Fruit fly (Drosophila melanogaster) whole organism, embryonic: ENCODE results near the gene CG32847.

Experiments used
- Bgb ChIP-seq: fragments of 200-800 bp; sonication (Bioruptor generic); IDR thresholded peaks from 2 replicates; pipeline ENCODE4 v1.3.6; 2022; ENCODE audit warnings: missing biosample characterization, missing genetic modification characterization; ENCODE audit not compliant: partially characterized antibody
- C15 ChIP-seq: fragments of 200-800 bp; sonication (Bioruptor generic); IDR thresholded peaks from 3 replicates; pipeline ENCODE4 v1.3.6; 2022; ENCODE audit warnings: missing biosample characterization, missing genetic modification characterization
- CG11560 ChIP-seq: fragments of 200-800 bp; sonication (Bioruptor generic); IDR thresholded peaks from 3 replicates; pipeline ENCODE4 v1.3.6; 2022; ENCODE audit warnings: missing biosample characterization, missing genetic modification characterization
- CG12219 ChIP-seq: fragments of 200-800 bp; sonication (Bioruptor generic); optimal IDR thresholded peaks from 3 replicates; lab custom pipeline; 2018; ENCODE audit warnings: missing biosample characterization, mild to moderate bottlenecking, missing genetic modification characterization
- CG2116 ChIP-seq: fragments of 200-800 bp; sonication (Bioruptor generic); optimal IDR thresholded peaks from 3 replicates; lab custom pipeline; 2018; ENCODE audit warnings: missing biosample characterization, mild to moderate bottlenecking, missing genetic modification characterization
- CG2202 ChIP-seq: fragments of 200-800 bp; sonication (Bioruptor generic); optimal IDR thresholded peaks from 2 replicates; lab custom pipeline; 2018; ENCODE audit warnings: missing biosample characterization, mild to moderate bottlenecking, missing genetic modification characterization
- CG34376 ChIP-seq: fragments of 200-800 bp; sonication (Bioruptor generic); optimal IDR thresholded peaks from 2 replicates; lab custom pipeline; 2018; ENCODE audit warnings: missing biosample characterization, mild to moderate bottlenecking, missing genetic modification characterization
- CG4617 ChIP-seq: fragments of 200-800 bp; sonication (Bioruptor generic); optimal IDR thresholded peaks from 3 replicates; lab custom pipeline; 2016; ENCODE audit warnings: missing biosample characterization, missing genetic modification characterization, borderline replicate concordance
- CG6683 ChIP-seq: fragments of 200-800 bp; sonication (Bioruptor generic); optimal IDR thresholded peaks from 2 replicates; lab custom pipeline; 2017; ENCODE audit warnings: missing biosample characterization, mild to moderate bottlenecking, missing genetic modification characterization, missing genetic modification reagents
- CG6854 ChIP-seq: fragments of 200-800 bp; sonication (Bioruptor generic); optimal IDR thresholded peaks from 3 replicates; lab custom pipeline; 2017; ENCODE audit warnings: missing biosample characterization, mild to moderate bottlenecking, missing genetic modification characterization
- CG9817 ChIP-seq: fragments of 200-800 bp; sonication (Bioruptor generic); optimal IDR thresholded peaks from 2 replicates; lab custom pipeline; 2018; ENCODE audit warnings: missing biosample characterization, mild to moderate bottlenecking, missing genetic modification characterization, moderate library complexity
- Dad ChIP-seq: fragments of 200-800 bp; sonication (Bioruptor generic); optimal IDR thresholded peaks from 3 replicates; lab custom pipeline; 2016; ENCODE audit warnings: missing biosample characterization, missing genetic modification characterization
- Doc2 ChIP-seq: fragments of 200-800 bp; sonication (Bioruptor generic); IDR thresholded peaks from 2 replicates; pipeline ENCODE4 v1.3.6; 2022; ENCODE audit warnings: missing biosample characterization, missing genetic modification characterization
- Dp ChIP-seq: fragments of 200-800 bp; sonication (Bioruptor generic); optimal IDR thresholded peaks from 2 replicates; lab custom pipeline; 2018; ENCODE audit warnings: missing biosample characterization, mild to moderate bottlenecking, missing genetic modification characterization, moderate library complexity
- Ets65A ChIP-seq: fragments of 200-800 bp; sonication (Bioruptor generic); peaks from one replicate; lab custom pipeline; 2016; ENCODE audit warnings: missing biosample characterization, missing genetic modification characterization
- Fer3 ChIP-seq: fragments of 200-800 bp; sonication (Bioruptor generic); optimal IDR thresholded peaks from 2 replicates; lab custom pipeline; 2018; ENCODE audit warnings: missing biosample characterization, mild to moderate bottlenecking, missing genetic modification characterization, moderate library complexity
- HLH4C ChIP-seq: fragments of 200-800 bp; sonication (Bioruptor generic); IDR thresholded peaks from 3 replicates; pipeline ENCODE4 v1.3.6; 2022; ENCODE audit warnings: missing biosample characterization, missing genetic modification characterization; ENCODE audit not compliant: partially characterized antibody
- Hmx ChIP-seq: fragments of 200-800 bp; sonication (Bioruptor generic); optimal IDR thresholded peaks from 2 replicates; lab custom pipeline; 2016; ENCODE audit warnings: missing biosample characterization, missing genetic modification characterization
- Lhr ChIP-seq: fragments of 200-800 bp; sonication (Bioruptor generic); optimal IDR thresholded peaks from 3 replicates; lab custom pipeline; 2017; ENCODE audit warnings: mild to moderate bottlenecking, missing biosample characterization, missing genetic modification reagents, missing genetic modification characterization
- Mad ChIP-seq: fragments of 200-800 bp; sonication (Bioruptor generic); optimal IDR thresholded peaks from 2 replicates; lab custom pipeline; 2016; ENCODE audit warnings: missing biosample characterization, missing genetic modification characterization
- Myb ChIP-seq: fragments of 200-800 bp; sonication (Bioruptor generic); optimal IDR thresholded peaks from 2 replicates; lab custom pipeline; 2016; ENCODE audit warnings: missing biosample characterization, missing genetic modification characterization
- Oli ChIP-seq: fragments of 200-800 bp; sonication (Bioruptor generic); optimal IDR thresholded peaks from 2 replicates; lab custom pipeline; 2018; ENCODE audit warnings: missing biosample characterization, mild to moderate bottlenecking, missing genetic modification characterization, moderate library complexity
- Opbp ChIP-seq: fragments of 200-800 bp; sonication (Bioruptor generic); IDR thresholded peaks from 3 replicates; pipeline ENCODE4 v1.3.6; 2022; ENCODE audit warnings: missing biosample characterization, missing genetic modification characterization; ENCODE audit not compliant: partially characterized antibody
- Scr ChIP-seq: fragments of 200-800 bp; sonication (Bioruptor generic); IDR thresholded peaks from 2 replicates; pipeline ENCODE4 v1.3.6; 2022; ENCODE audit warnings: missing biosample characterization, missing genetic modification characterization; ENCODE audit not compliant: partially characterized antibody
- ab ChIP-seq: fragments of 200-800 bp; sonication (Bioruptor generic); optimal IDR thresholded peaks from 2 replicates; lab custom pipeline; 2016; ENCODE audit warnings: missing biosample characterization, missing genetic modification characterization
- ato ChIP-seq: fragments of 200-800 bp; sonication (Bioruptor generic); IDR thresholded peaks from 2 replicates; pipeline ENCODE4 v1.3.6; 2022; ENCODE audit warnings: missing biosample characterization, missing genetic modification characterization; ENCODE audit not compliant: partially characterized antibody
- az2 ChIP-seq: fragments of 200-800 bp; sonication (Bioruptor generic); optimal IDR thresholded peaks from 3 replicates; lab custom pipeline; 2016; ENCODE audit warnings: missing biosample characterization, missing genetic modification characterization
- bab2 ChIP-seq: fragments of 200-800 bp; sonication (Bioruptor generic); optimal IDR thresholded peaks from 2 replicates; lab custom pipeline; 2016; ENCODE audit warnings: missing biosample characterization, missing genetic modification characterization
- bbx ChIP-seq: fragments of 200-800 bp; sonication (Bioruptor generic); IDR thresholded peaks from 2 replicates; pipeline ENCODE4 v1.3.6; 2022; ENCODE audit warnings: missing biosample characterization, missing genetic modification characterization; ENCODE audit not compliant: partially characterized antibody
- br ChIP-seq: fragments of >200 bp; optimal IDR thresholded peaks from 2 replicates; lab custom pipeline; 2017
- chinmo ChIP-seq: fragments of 200-800 bp; sonication (Bioruptor generic); IDR thresholded peaks from 4 replicates; pipeline ENCODE4 v1.3.6; 2022; ENCODE audit warnings: missing biosample characterization, missing genetic modification characterization; ENCODE audit not compliant: partially characterized antibody
- crol ChIP-seq: fragments of 200-800 bp; sonication (Bioruptor generic); IDR thresholded peaks from 2 replicates; pipeline ENCODE4 v1.3.6; 2022; ENCODE audit warnings: missing biosample characterization, missing genetic modification characterization
- cwo ChIP-seq: fragments of 200-800 bp; sonication (Bioruptor generic); optimal IDR thresholded peaks from 3 replicates; lab custom pipeline; 2017; ENCODE audit warnings: missing biosample characterization, missing genetic modification characterization, mild to moderate bottlenecking, moderate library complexity, missing genetic modification reagents
- exex ChIP-seq: fragments of 200-800 bp; sonication (Bioruptor generic); optimal IDR thresholded peaks from 4 replicates; lab custom pipeline; 2018; ENCODE audit warnings: missing biosample characterization, mild to moderate bottlenecking, missing genetic modification characterization, moderate library complexity
- h ChIP-seq: fragments of >200 bp; optimal IDR thresholded peaks from 2 replicates; lab custom pipeline; 2017
- hb ChIP-seq: fragments of 200-800 bp; sonication (Bioruptor generic); IDR thresholded peaks from 3 replicates; pipeline ENCODE4 v1.3.6; 2022; ENCODE audit warnings: missing biosample characterization, missing genetic modification characterization; ENCODE audit not compliant: partially characterized antibody
- inv ChIP-seq: fragments of 200-800 bp; sonication (Bioruptor generic); IDR thresholded peaks from 2 replicates; pipeline ENCODE4 v1.3.6; 2022; ENCODE audit warnings: missing biosample characterization, missing genetic modification characterization; ENCODE audit not compliant: partially characterized antibody
- jing ChIP-seq: fragments of 200-800 bp; sonication (Bioruptor generic); optimal IDR thresholded peaks from 2 replicates; lab custom pipeline; 2018; ENCODE audit warnings: missing biosample characterization, mild to moderate bottlenecking, missing genetic modification characterization
- jumu ChIP-seq: fragments of 200-800 bp; sonication (Bioruptor generic); optimal IDR thresholded peaks from 3 replicates; lab custom pipeline; 2016; ENCODE audit warnings: missing biosample characterization, missing genetic modification characterization
- ken ChIP-seq: fragments of 200-800 bp; sonication (Bioruptor generic); IDR thresholded peaks from 3 replicates; pipeline ENCODE4 v1.3.6; 2022; ENCODE audit warnings: missing biosample characterization, missing genetic modification characterization
- knrl ChIP-seq: fragments of 200-800 bp; sonication (Bioruptor generic); IDR thresholded peaks from 3 replicates; pipeline ENCODE4 v1.3.6; 2022; ENCODE audit warnings: missing biosample characterization, missing genetic modification characterization; ENCODE audit not compliant: partially characterized antibody
- mld ChIP-seq: fragments of 200-800 bp; sonication (Bioruptor generic); IDR thresholded peaks from 3 replicates; pipeline ENCODE4 v1.3.6; 2022; ENCODE audit warnings: missing biosample characterization, missing genetic modification characterization; ENCODE audit not compliant: partially characterized antibody
- onecut ChIP-seq: fragments of 200-800 bp; sonication (Bioruptor generic); IDR thresholded peaks from 2 replicates; pipeline ENCODE4 v1.3.6; 2022; ENCODE audit warnings: missing biosample characterization, missing genetic modification characterization
- otp ChIP-seq: fragments of 200-800 bp; sonication (Bioruptor generic); IDR thresholded peaks from 3 replicates; pipeline ENCODE4, ENCODE4 v1.3.6; 2022; ENCODE audit warnings: missing biosample characterization, missing genetic modification characterization
- run ChIP-seq: fragments of 200-800 bp; sonication (Bioruptor generic); optimal IDR thresholded peaks from 3 replicates; lab custom pipeline; 2018; ENCODE audit warnings: missing biosample characterization, mild to moderate bottlenecking, missing genetic modification characterization
- tll ChIP-seq, 2 experiments: fragments of 200-800 bp in 1 of 2; fragments of >200 bp in 1 of 2; sonication (Bioruptor generic) in 1 of 2; optimal IDR thresholded peaks; 2 replicates each; lab custom pipeline; 2017 to 2019; ENCODE audit warnings: missing biosample characterization in 2 of 2, missing genetic modification characterization in 2 of 2, mild to moderate bottlenecking in 1 of 2, moderate library complexity in 1 of 2
- trem ChIP-seq: fragments of 200-800 bp; optimal IDR thresholded peaks from 3 replicates; lab custom pipeline; 2019; ENCODE audit warnings: missing biosample characterization, mild to moderate bottlenecking, missing genetic modification characterization, moderate library complexity
- vnd ChIP-seq: fragments of 200-800 bp; sonication (Bioruptor generic); IDR thresholded peaks from 3 replicates; pipeline ENCODE4 v1.3.6; 2022; ENCODE audit warnings: missing biosample characterization, missing genetic modification characterization; ENCODE audit not compliant: partially characterized antibody
- wor ChIP-seq: fragments of 200-800 bp; sonication (Bioruptor generic); IDR thresholded peaks from 2 replicates; pipeline ENCODE4 v1.3.6; 2022; ENCODE audit warnings: missing biosample characterization, missing genetic modification characterization
- zen ChIP-seq: fragments of 200-800 bp; sonication (Bioruptor generic); optimal IDR thresholded peaks from 3 replicates; lab custom pipeline; 2018; ENCODE audit warnings: missing biosample characterization, mild to moderate bottlenecking, missing genetic modification characterization, moderate library complexity

CG32847 gene

DNA sequence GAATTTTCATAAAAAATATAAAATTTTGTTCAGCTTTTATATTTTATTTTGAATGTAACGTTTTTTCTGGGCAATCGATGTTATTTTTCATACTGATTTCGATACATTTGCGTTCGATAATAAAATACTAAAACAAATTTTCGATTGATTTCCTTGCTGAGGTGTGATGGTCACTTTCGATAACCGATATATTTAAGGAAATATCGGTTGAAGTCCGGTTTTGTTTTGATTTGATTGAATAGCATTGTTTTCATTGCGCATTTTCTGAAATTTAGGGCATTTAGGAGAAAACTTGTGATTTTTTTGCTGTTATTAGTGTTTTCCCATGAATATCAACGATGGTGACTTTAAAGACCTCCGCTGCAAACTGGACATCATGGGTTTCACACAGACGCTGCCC lies 4.8 kb upstream of the CG32847 start, which contains the start of gene Cep135 (continued):
- TF ChIP-seq ken = no peak
- TF ChIP-seq vnd (GFP tag; lab: Robert Waterston, UW) = peak; percentile 82
- TF ChIP-seq chinmo (GFP tag; lab: Robert Waterston, UW) = peak; percentile 86; the same call in 2 of the 4 replicates
- peak; percentile 96 for TF ChIP-seq Myb (GFP tag; lab: Kevin White, UChicago)
- TF ChIP-seq Hmx (GFP tag; lab: Kevin White, UChicago) = no peak
- TF ChIP-seq mld = peak; percentile 93
- TF ChIP-seq Ets65A (GFP tag; lab: Kevin White, UChicago) = no peak
- peak; percentile 87 for TF ChIP-seq Bgb (GFP tag; lab: Robert Waterston, UW)
- no peak for TF ChIP-seq otp (GFP tag; lab: Robert Waterston, UW)
- TF ChIP-seq CG4617 = peak; percentile 36
- TF ChIP-seq inv (GFP tag; lab: Robert Waterston, UW) = peak; percentile 66
- TF ChIP-seq knrl = peak; percentile 68; the same call in 2 of the 3 replicates
- no peak for TF ChIP-seq br
- TF ChIP-seq CG11560 = no peak
- peak; percentile 79; the same call in 2 of the 3 replicates for TF ChIP-seq Opbp (GFP tag; lab: Robert Waterston, UW)
- no peak for TF ChIP-seq CG6683 (GFP tag; lab: Kevin White, UChicago)
- no peak for TF ChIP-seq wor
- peak; percentile 71 for TF ChIP-seq trem (tag; lab: Kevin White, UChicago)
- TF ChIP-seq az2 (GFP tag; lab: Kevin White, UChicago) = no peak
- no peak for TF ChIP-seq onecut (GFP tag; lab: Robert Waterston, UW)
- no peak for TF ChIP-seq bab2 (GFP tag; lab: Kevin White, UChicago)
- TF ChIP-seq Mad (GFP tag; lab: Kevin White, UChicago) = no peak
- TF ChIP-seq Oli (tag; lab: Kevin White, UChicago) = no peak
- TF ChIP-seq HLH4C = peak; percentile 96
- TF ChIP-seq hb (GFP tag; lab: Robert Waterston, UW) = peak; percentile 85
- TF ChIP-seq exex (tag; lab: Kevin White, UChicago) = no peak
- no peak for TF ChIP-seq CG9817 (tag; lab: Kevin White, UChicago)
- peak; percentile 84 for TF ChIP-seq CG2116 (GFP tag; lab: Kevin White, UChicago)
- peak; percentile 85 for TF ChIP-seq bbx (GFP tag; lab: Robert Waterston, UW)
- TF ChIP-seq ato (GFP tag; lab: Robert Waterston, UW) = peak; percentile 92
- no peak for TF ChIP-seq h (lab: Kevin White, UChicago)
- TF ChIP-seq Lhr = no peak
- no peak for TF ChIP-seq jing (GFP tag; lab: Kevin White, UChicago)
- TF ChIP-seq CG2202 (tag; lab: Kevin White, UChicago) = no peak
- TF ChIP-seq Scr = peak; percentile 82
- TF ChIP-seq Doc2 (GFP tag; lab: Robert Waterston, UW) = no peak
- no peak for TF ChIP-seq CG6854 (GFP tag; lab: Kevin White, UChicago)
- TF ChIP-seq run (tag; lab: Kevin White, UChicago) = no peak
- TF ChIP-seq Dp (GFP tag; lab: Kevin White, UChicago) = peak; percentile 81
- TF ChIP-seq CG12219 (GFP tag; lab: Kevin White, UChicago) = no peak
- TF ChIP-seq jumu (GFP tag; lab: Kevin White, UChicago) = no peak
- no peak for TF ChIP-seq Dad (GFP tag; lab: Kevin White, UChicago)
- TF ChIP-seq cwo (GFP tag; lab: Kevin White, UChicago) = no peak
- TF ChIP-seq C15 (GFP tag; lab: Robert Waterston, UW) = no peak
- TF ChIP-seq zen = no peak
- no peak for TF ChIP-seq crol (GFP tag; lab: Robert Waterston, UW)
- no peak for TF ChIP-seq ab
- TF ChIP-seq tll (GFP tag; optimal IDR thresholded peaks at IDR 0.05; lab: Kevin White, UChicago) = no peak
- TF ChIP-seq CG34376 (GFP tag; lab: Kevin White, UChicago) = no peak
- TF ChIP-seq Fer3 (tag; lab: Kevin White, UChicago) = no peak
